Fruit fly (Drosophila melanogaster): ENCODE results near the gene Whamy.

The Whamy gene

DNA sequence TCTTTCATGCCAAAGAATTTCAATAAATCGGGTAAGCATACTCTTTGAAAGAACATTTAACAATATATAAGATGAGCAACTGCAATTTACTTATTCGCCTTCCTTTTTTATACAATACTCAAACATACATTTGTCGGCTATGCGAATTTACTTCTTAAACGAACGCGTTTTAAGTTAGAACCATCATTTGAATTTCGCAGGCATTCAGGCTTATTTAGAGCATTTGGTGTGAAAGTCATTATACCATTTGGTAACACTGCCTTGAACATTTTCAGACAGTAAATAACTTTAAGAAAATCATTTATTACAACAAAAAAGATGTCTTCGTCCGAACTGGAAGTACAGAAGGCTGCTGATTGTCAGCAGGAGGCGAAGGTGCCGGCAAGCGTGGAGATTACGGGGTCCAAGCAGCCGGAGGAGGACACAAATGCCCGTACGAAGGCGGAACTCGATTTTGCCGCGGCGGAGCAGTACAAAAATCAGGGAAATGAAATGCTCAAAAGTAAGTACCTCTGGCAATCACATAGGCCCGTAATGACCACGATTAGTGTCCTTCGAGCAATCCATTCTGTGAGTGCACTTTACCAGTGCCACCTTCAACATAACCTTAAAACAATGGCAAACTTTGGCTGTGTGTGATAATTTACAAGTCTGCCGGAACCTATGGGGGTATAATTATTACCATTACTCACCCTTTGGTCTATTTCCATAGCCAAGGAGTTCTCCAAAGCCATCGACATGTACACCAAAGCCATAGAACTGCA is 26.1 kb downstream of the Whamy start (continued):
- TF ChIP-seq CG8924 (tag; optimal IDR thresholded peaks at IDR 0.05): no peak
- TF ChIP-seq gro (GFP tag; optimal IDR thresholded peaks at IDR 0.05): no peak
- TF ChIP-seq gt (GFP tag; IDR thresholded peaks at IDR 0.05): no peak
- TF ChIP-seq Kr (GFP tag; optimal IDR thresholded peaks at IDR 0.05): no peak
- no peak for TF ChIP-seq trem (tag; optimal IDR thresholded peaks at IDR 0.05)
- peak; percentile 60 for TF ChIP-seq MESR4 (GFP tag; optimal IDR thresholded peaks at IDR 0.05)
- no peak for TF ChIP-seq CG4424 (GFP tag; optimal IDR thresholded peaks at IDR 0.05)
- no peak for TF ChIP-seq sima (GFP tag; optimal IDR thresholded peaks at IDR 0.05)
- no peak for TF ChIP-seq unpg (GFP tag; optimal IDR thresholded peaks at IDR 0.05)
- no peak for TF ChIP-seq bcd (GFP tag; optimal IDR thresholded peaks at IDR 0.05)
- TF ChIP-seq CG33213 (GFP tag; optimal IDR thresholded peaks at IDR 0.05): no peak
- no peak for TF ChIP-seq Lpt (GFP tag; optimal IDR thresholded peaks at IDR 0.05)
- no peak for TF ChIP-seq NfI (GFP tag; optimal IDR thresholded peaks at IDR 0.05)
- TF ChIP-seq crc (GFP tag; optimal IDR thresholded peaks at IDR 0.05): no peak
- no peak for TF ChIP-seq dpn (GFP tag; optimal IDR thresholded peaks at IDR 0.05)
- TF ChIP-seq CG43689 (GFP tag; IDR thresholded peaks at IDR 0.05): no peak
- no peak for TF ChIP-seq CG6813 (GFP tag; optimal IDR thresholded peaks at IDR 0.05)
- no peak for TF ChIP-seq hb (GFP tag; IDR thresholded peaks at IDR 0.05; ENCODE audit: partially characterized antibody)
- no peak for TF ChIP-seq unc-4 (GFP tag; IDR thresholded peaks at IDR 0.05; ENCODE audit: partially characterized antibody)
- TF ChIP-seq CG12104 (GFP tag; optimal IDR thresholded peaks at IDR 0.05): no peak
- no peak for TF ChIP-seq Meics (GFP tag; optimal IDR thresholded peaks at IDR 0.05)
- TF ChIP-seq nmo (GFP tag; optimal IDR thresholded peaks at IDR 0.05): no peak
- no peak for TF ChIP-seq otp (GFP tag; IDR thresholded peaks at IDR 0.05)
- TF ChIP-seq CG2202 (tag; optimal IDR thresholded peaks at IDR 0.05): no peak
- no peak for TF ChIP-seq zfh1 (GFP tag; IDR thresholded peaks at IDR 0.05)
- TF ChIP-seq Ravus (GFP tag; IDR thresholded peaks at IDR 0.05): no peak
- TF ChIP-seq disco-r (GFP tag; optimal IDR thresholded peaks at IDR 0.05): no peak
- TF ChIP-seq tio (GFP tag; optimal IDR thresholded peaks at IDR 0.05): no peak
- no peak for TF ChIP-seq al (GFP tag; IDR thresholded peaks at IDR 0.05)
- TF ChIP-seq CG11247 (GFP tag; IDR thresholded peaks at IDR 0.05): no peak
- TF ChIP-seq nau (GFP tag; optimal IDR thresholded peaks at IDR 0.05): no peak
- TF ChIP-seq Dip2 (GFP tag; IDR thresholded peaks at IDR 0.05): no peak
- TF ChIP-seq CG31388 (GFP tag; optimal IDR thresholded peaks at IDR 0.05): no peak
- no peak for TF ChIP-seq Ets65A (GFP tag)
- TF ChIP-seq sd (tag; optimal IDR thresholded peaks at IDR 0.05): no peak
- TF ChIP-seq CG1529 (GFP tag; optimal IDR thresholded peaks at IDR 0.05): no peak
- no peak for TF ChIP-seq CG32532 (GFP tag; IDR thresholded peaks at IDR 0.05)
- TF ChIP-seq pita (GFP tag; optimal IDR thresholded peaks at IDR 0.05): no peak
- TF ChIP-seq CG6683 (GFP tag; optimal IDR thresholded peaks at IDR 0.05): no peak
- TF ChIP-seq pzg (GFP tag; optimal IDR thresholded peaks at IDR 0.05): peak; percentile 50
- no peak for TF ChIP-seq Dref (GFP tag; IDR thresholded peaks at IDR 0.05)
- no peak for TF ChIP-seq dati (GFP tag; IDR thresholded peaks at IDR 0.05)
- TF ChIP-seq CG3407 (GFP tag; optimal IDR thresholded peaks at IDR 0.05): no peak
- no peak for TF ChIP-seq CG8765 (GFP tag; IDR thresholded peaks at IDR 0.05)
- no peak for TF ChIP-seq CG16815 (GFP tag; optimal IDR thresholded peaks at IDR 0.05)
- no peak for TF ChIP-seq vvl (GFP tag; IDR thresholded peaks at IDR 0.05)
- TF ChIP-seq fd64A (GFP tag; optimal IDR thresholded peaks at IDR 0.05): no peak
- peak; percentile 90 for TF ChIP-seq bigmax (GFP tag; optimal IDR thresholded peaks at IDR 0.05)
- no peak for TF ChIP-seq Dad (GFP tag; optimal IDR thresholded peaks at IDR 0.05)
- TF ChIP-seq fd102C (GFP tag; optimal IDR thresholded peaks at IDR 0.05): no peak

Data from whole organism, embryonic.